Fruit fly (Drosophila melanogaster) whole organism: ENCODE measurements around the gene GstD3.

Experiments used
- CG8478 ChIP-seq: fragments of >200 bp; optimal IDR thresholded peaks from 2 replicates; lab custom pipeline; 2018; ENCODE audit warnings: inconsistent platforms
- Dll ChIP-seq: fragments of >200 bp; optimal IDR thresholded peaks from 2 replicates; lab custom pipeline; 2017
- EcR ChIP-seq, 2 experiments: fragments of >200 bp; optimal IDR thresholded peaks; 2 replicates each; lab custom pipeline; 2017; ENCODE audit warnings: missing biosample characterization in 2 of 2, missing genetic modification characterization in 2 of 2, missing genetic modification reagents in 2 of 2
- pan ChIP-seq: fragments of >200 bp; optimal IDR thresholded peaks from 2 replicates; lab custom pipeline; 2017
- usp ChIP-seq: fragments of >200 bp; optimal IDR thresholded peaks from 2 replicates; lab custom pipeline; 2017; ENCODE audit warnings: missing biosample characterization, missing genetic modification characterization, mixed read lengths

- TF ChIP-seq Dll (lab: Kevin White, UChicago), result no peak
- no peak for TF ChIP-seq EcR (GFP tag; optimal IDR thresholded peaks at IDR 0.05; lab: Kevin White, UChicago)
- no peak for TF ChIP-seq CG8478 (lab: Kevin White, UChicago)
- no peak for TF ChIP-seq usp (GFP tag; lab: Kevin White, UChicago)
- no peak for TF ChIP-seq pan
Measured at dm6 chr3R:12408160-12408559, 35.3 kb downstream of the GstD3 start, which contains the start of gene CG5196.
